Fruit fly (Drosophila melanogaster): Measurements from ENCODE around the gene Fer1HCH.

Fer1HCH gene

dm6 chr3R:30413795-30414194, 25.8 kb upstream of the Fer1HCH start (continued):
- TF ChIP-seq CG15479 (GFP tag; optimal IDR thresholded peaks at IDR 0.05) = no peak
- no peak for TF ChIP-seq Bgb (GFP tag; IDR thresholded peaks at IDR 0.05; ENCODE audit: partially characterized antibody)
- peak; percentile 63 for TF ChIP-seq ap (GFP tag; IDR thresholded peaks at IDR 0.05)
- TF ChIP-seq CG13296 (GFP tag; optimal IDR thresholded peaks at IDR 0.05) = no peak
- peak; percentile 10 for TF ChIP-seq CG18619 (GFP tag; optimal IDR thresholded peaks at IDR 0.05)
- no peak for TF ChIP-seq Adf1 (GFP tag; IDR thresholded peaks at IDR 0.05)
- no peak for TF ChIP-seq Hr39 (optimal IDR thresholded peaks at IDR 0.05)
- TF ChIP-seq Jarid2 (GFP tag; optimal IDR thresholded peaks at IDR 0.05) = no peak
- no peak for TF ChIP-seq CG5953 (GFP tag; IDR thresholded peaks at IDR 0.05)
- TF ChIP-seq fd3F (GFP tag; optimal IDR thresholded peaks at IDR 0.05) = no peak
- no peak for TF ChIP-seq nau (GFP tag; optimal IDR thresholded peaks at IDR 0.05)
- peak; percentile 73 for TF ChIP-seq HLH3B (GFP tag; IDR thresholded peaks at IDR 0.05)
- TF ChIP-seq bbx (GFP tag; IDR thresholded peaks at IDR 0.05; ENCODE audit: partially characterized antibody) = no peak
- TF ChIP-seq NC2β (GFP tag; optimal IDR thresholded peaks at IDR 0.05) = no peak
- peak; percentile 74 for TF ChIP-seq zfh1 (GFP tag; IDR thresholded peaks at IDR 0.05)
- no peak for TF ChIP-seq pzg (GFP tag; optimal IDR thresholded peaks at IDR 0.05)
- no peak for TF ChIP-seq CG33213 (GFP tag; optimal IDR thresholded peaks at IDR 0.05)
- peak; percentile 31 for TF ChIP-seq bcd (GFP tag; optimal IDR thresholded peaks at IDR 0.05)
- no peak for TF ChIP-seq CG43689 (GFP tag; IDR thresholded peaks at IDR 0.05)
- TF ChIP-seq knrl (GFP tag; IDR thresholded peaks at IDR 0.05; ENCODE audit: partially characterized antibody) = no peak
- no peak for TF ChIP-seq Opbp (GFP tag; IDR thresholded peaks at IDR 0.05; ENCODE audit: partially characterized antibody)
- TF ChIP-seq CG1792 (GFP tag; optimal IDR thresholded peaks at IDR 0.05) = peak; percentile 8
- TF ChIP-seq CG13123 (GFP tag; optimal IDR thresholded peaks at IDR 0.05) = no peak
- no peak for TF ChIP-seq twi (tag; optimal IDR thresholded peaks at IDR 0.05)
- TF ChIP-seq CG12391 (tag; optimal IDR thresholded peaks at IDR 0.05) = peak; percentile 59
- TF ChIP-seq Rx (GFP tag; IDR thresholded peaks at IDR 0.05) = no peak
- TF ChIP-seq CkIIα-i1 (GFP tag; IDR thresholded peaks at IDR 0.05) = no peak
- peak; percentile 46 for TF ChIP-seq CG10267 (tag; optimal IDR thresholded peaks at IDR 0.05)
- TF ChIP-seq CG1832 (GFP tag; optimal IDR thresholded peaks at IDR 0.05) = no peak
- no peak for TF ChIP-seq schlank (tag; optimal IDR thresholded peaks at IDR 0.05)
- TF ChIP-seq Dad (GFP tag; optimal IDR thresholded peaks at IDR 0.05) = no peak
- peak; percentile 71; the same call in 2 of the 3 replicates for TF ChIP-seq otp (GFP tag; IDR thresholded peaks at IDR 0.05)
- TF ChIP-seq CG11247 (GFP tag; IDR thresholded peaks at IDR 0.05) = peak; percentile 28; the same call in 1 of the 2 replicates
- no peak for TF ChIP-seq CG18476 (GFP tag; optimal IDR thresholded peaks at IDR 0.05)
- peak; percentile 35 for TF ChIP-seq btn (GFP tag; optimal IDR thresholded peaks at IDR 0.05)
- no peak for TF ChIP-seq pros (GFP tag; optimal IDR thresholded peaks at IDR 0.05)
- peak; percentile 30 for TF ChIP-seq NfI (GFP tag; optimal IDR thresholded peaks at IDR 0.05)
- no peak; the same call in 1 of the 2 replicates for TF ChIP-seq slbo (GFP tag; IDR thresholded peaks at IDR 0.05)
- 0 out of 2 replicates have a peak, but pooled peaks have one; percentile 18 for TF ChIP-seq E2f2 (GFP tag; IDR thresholded peaks at IDR 0.05)
- TF ChIP-seq sd (tag; optimal IDR thresholded peaks at IDR 0.05) = no peak
- peak; percentile 70 for TF ChIP-seq nmo (GFP tag; optimal IDR thresholded peaks at IDR 0.05)
- TF ChIP-seq Spps (tag; optimal IDR thresholded peaks at IDR 0.05) = peak; percentile 33
- TF ChIP-seq CG12219 (GFP tag; optimal IDR thresholded peaks at IDR 0.05) = peak; percentile 54
- TF ChIP-seq dan (GFP tag; IDR thresholded peaks at IDR 0.05) = no peak; the same call in 1 of the 2 replicates
- TF ChIP-seq CG7271 (tag; optimal IDR thresholded peaks at IDR 0.05) = no peak
- TF ChIP-seq CG3407 (GFP tag; optimal IDR thresholded peaks at IDR 0.05) = no peak
- TF ChIP-seq dmrt99B (tag; optimal IDR thresholded peaks at IDR 0.05) = peak; percentile 66
- no peak for TF ChIP-seq CG31224 (GFP tag; IDR thresholded peaks at IDR 0.05)
- no peak for TF ChIP-seq CG17568 (GFP tag; optimal IDR thresholded peaks at IDR 0.05)
- no peak for TF ChIP-seq CG8359 (GFP tag; optimal IDR thresholded peaks at IDR 0.05; ENCODE audit: borderline replicate concordance)
- peak; percentile 2 for TF ChIP-seq CTCF (GFP tag; optimal IDR thresholded peaks at IDR 0.05)
- TF ChIP-seq Chrac-16 (GFP tag; optimal IDR thresholded peaks at IDR 0.05) = no peak
